Worm (Caenorhabditis elegans): ENCODE results near the gene aat-2.

- no peak for TF ChIP-seq scrt-1 (GFP tag; IDR thresholded peaks at IDR 0.05)
- no peak for TF ChIP-seq ama-1 (optimal IDR thresholded peaks at IDR 0.05)
- TF ChIP-seq ets-7 (tag; optimal IDR thresholded peaks at IDR 0.05) = no peak
- no peak for TF ChIP-seq flt-1 (GFP tag; IDR thresholded peaks at IDR 0.05)
- no peak for TF ChIP-seq hmbx-1 (tag; optimal IDR thresholded peaks at IDR 0.05)
- TF ChIP-seq tra-4 (tag; optimal IDR thresholded peaks at IDR 0.05) = no peak
These were observed 36.0 kb upstream of the aat-2 start, which contains the start of gene hlh-10 for ce11 chrV:9282110-9282509.
